Worm (Caenorhabditis elegans): Measurements from ENCODE around the gene F36H1.12.
A peak's percentile ranks its signal among the peaks of the same experiment; 100 is the strongest.

The F36H1.12 gene

DNA sequence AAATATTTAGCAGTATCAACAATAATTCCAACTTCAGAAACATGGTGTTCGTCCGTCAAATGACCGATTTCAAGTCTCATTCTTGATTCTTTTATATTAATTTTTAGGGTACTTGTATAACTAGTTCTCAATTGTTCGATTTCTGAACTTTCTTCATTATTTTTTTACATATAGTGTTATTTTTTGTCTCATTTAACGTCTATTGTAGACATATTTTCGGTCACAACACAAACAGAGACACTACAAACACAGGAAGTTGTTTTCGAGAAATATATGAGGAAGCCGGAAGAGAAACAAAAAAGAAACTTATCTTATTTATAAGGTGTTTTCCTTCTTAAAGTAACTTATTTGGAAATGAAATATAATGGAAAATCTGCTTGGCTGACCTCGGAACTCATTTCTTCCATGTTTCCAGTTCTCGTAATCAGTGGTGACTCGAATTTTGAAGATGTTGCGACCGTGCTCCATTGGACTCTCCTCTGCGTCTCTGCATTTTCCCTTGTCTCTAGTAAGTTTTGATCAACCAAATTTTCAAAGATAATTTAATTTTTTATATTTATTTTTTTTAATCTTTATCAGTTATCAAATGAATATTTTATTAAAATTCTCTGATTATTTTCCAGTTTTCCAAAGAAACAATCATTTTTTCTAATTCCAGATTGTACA, at the start of gene F36H1.12, which contains the start of gene lin-3:
TSS of gene F36H1.12 (minus strand) at position 51 of the 666 bp plus-strand sequence.
TSS of gene lin-3 (plus strand) at position 657 of the 666 bp plus-strand sequence.
- TF ChIP-seq grh-1 (GFP tag; IDR thresholded peaks at IDR 0.05) (no peak), zip-4 (GFP tag; optimal IDR thresholded peaks at IDR 0.05) (no peak), ztf-4 (tag; optimal IDR thresholded peaks at IDR 0.05) (no peak)

DNA sequence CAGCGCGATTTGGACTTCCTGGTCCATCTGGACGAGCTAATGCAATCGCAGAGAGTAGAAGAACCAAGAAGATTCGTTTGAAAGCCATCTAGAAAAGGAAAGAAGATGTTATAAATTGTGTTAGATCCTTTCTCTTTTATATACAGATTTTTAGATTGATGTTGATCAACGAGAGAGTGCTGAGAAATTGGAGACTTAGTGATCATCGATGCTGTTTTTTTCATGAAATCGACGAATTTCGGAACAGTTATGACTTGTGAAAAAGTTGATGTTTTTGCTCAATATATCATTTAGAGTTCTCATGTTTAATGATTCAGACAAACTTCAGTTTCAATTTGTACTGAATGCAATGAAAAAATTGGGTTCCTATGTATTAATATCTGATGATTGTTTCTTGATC, 49.1 kb upstream of the F36H1.12 start, which contains the start of gene srlf-17:
TSS of gene srlf-17 (minus strand) at position 101 of the 400 bp plus-strand sequence.
- TF ChIP-seq sox-4 (tag; optimal IDR thresholded peaks at IDR 0.05) (no peak), nhr-47 (tag; optimal IDR thresholded peaks at IDR 0.05) (no peak), nhr-71 (tag; optimal IDR thresholded peaks at IDR 0.05) (no peak)

DNA sequence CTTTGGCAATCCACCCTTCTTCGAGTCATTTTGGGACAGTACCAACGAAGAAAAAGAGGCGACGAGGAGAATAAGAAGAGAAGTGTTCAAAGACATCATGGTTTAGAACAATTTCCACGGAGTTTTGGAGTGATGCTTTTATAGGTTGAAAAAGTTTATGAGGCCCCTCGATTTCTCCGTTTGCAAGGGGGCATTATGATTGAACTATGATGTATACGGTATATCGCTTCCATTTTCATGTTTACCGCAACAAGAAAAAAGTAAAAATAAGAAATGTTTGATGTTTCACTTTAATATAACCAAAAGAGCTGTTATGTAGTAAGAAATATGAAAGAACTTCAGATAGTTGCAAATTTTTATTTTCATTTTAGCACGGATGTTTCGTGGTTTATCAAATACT, 47.9 kb upstream of the F36H1.12 start, which contains the start of gene srlf-18:
TSS of gene srlf-18 (minus strand) at position 101 of the 400 bp plus-strand sequence.
- TF ChIP-seq nhr-19 (GFP tag; conservative IDR thresholded peaks at IDR 0.05) (no peak), Y116A8C.19 (tag; optimal IDR thresholded peaks at IDR 0.05; ENCODE audit: borderline replicate concordance) (no peak), nhr-237 (tag; optimal IDR thresholded peaks at IDR 0.05) (no peak), fkh-8 (tag; optimal IDR thresholded peaks at IDR 0.05) (no peak), C16A3.4 (tag; optimal IDR thresholded peaks at IDR 0.05) (no peak)

DNA sequence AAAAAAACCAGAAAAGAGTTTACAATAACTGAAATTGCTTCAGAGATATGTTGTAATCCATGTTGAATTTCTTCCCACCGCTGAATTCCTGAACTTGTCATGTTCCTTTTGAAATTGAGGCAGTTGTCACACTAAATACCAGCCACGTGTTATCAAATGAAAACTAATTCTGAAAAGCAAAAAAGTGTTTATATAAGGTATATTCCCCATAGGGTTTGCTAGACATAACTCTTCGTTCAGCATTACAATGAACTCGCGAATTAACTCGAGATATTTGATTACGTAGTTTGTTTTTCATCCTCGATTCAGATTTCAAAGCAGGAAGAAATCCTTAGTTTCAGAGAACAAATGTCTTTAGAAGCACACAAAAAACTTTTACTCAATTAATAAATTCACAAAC, 46.8 kb upstream of the F36H1.12 start, which contains the start of gene str-3:
TSS of gene str-3 (minus strand) at position 101 of the 400 bp plus-strand sequence.
- no peak for TF ChIP-seq nhr-76 (tag; optimal IDR thresholded peaks at IDR 0.05)
- TF ChIP-seq unc-30 (tag; optimal IDR thresholded peaks at IDR 0.05) = no peak
- TF ChIP-seq lin-39 (tag; optimal IDR thresholded peaks at IDR 0.05) = no peak
- no peak for TF ChIP-seq ceh-90 (tag; optimal IDR thresholded peaks at IDR 0.05)
- no peak for TF ChIP-seq pax-3 (tag; optimal IDR thresholded peaks at IDR 0.05)
- TF ChIP-seq nhr-20 (tag; optimal IDR thresholded peaks at IDR 0.05) = no peak
- TF ChIP-seq ztf-4 (tag; optimal IDR thresholded peaks at IDR 0.05) = no peak
- TF ChIP-seq nhr-19 (GFP tag; conservative IDR thresholded peaks at IDR 0.05) = no peak
- TF ChIP-seq sup-37 (GFP tag; optimal IDR thresholded peaks at IDR 0.05) = no peak
- TF ChIP-seq tbx-2 (tag; optimal IDR thresholded peaks at IDR 0.05) = no peak

DNA sequence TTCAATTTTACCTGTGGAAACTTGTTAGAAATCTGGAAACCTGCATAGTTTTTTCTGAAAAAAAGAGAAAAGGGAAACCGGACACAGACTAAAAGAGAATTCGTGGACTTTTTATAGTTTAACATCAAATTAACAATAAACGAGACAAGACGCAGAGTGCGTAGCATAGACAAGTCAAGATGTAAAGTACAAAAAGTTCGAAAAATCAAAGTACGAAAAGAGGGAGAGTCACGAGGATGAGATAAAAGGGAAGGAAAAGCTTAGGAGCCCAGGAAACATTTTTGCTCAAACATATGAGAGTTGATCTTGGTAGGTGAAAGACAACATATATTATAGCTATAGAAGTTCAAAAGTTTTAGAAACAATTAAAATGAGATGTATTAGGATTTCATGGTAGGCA, 44.3 kb upstream of the F36H1.12 start, which contains the start of gene M7.12:
TSS of gene M7.12 (minus strand) at position 188 of the 400 bp plus-strand sequence.
- TF ChIP-seq sox-4 (tag; optimal IDR thresholded peaks at IDR 0.05) = no peak
- TF ChIP-seq nhr-20 (tag; optimal IDR thresholded peaks at IDR 0.05) = peak; percentile 47
- TF ChIP-seq ceh-8 (GFP tag; optimal IDR thresholded peaks at IDR 0.05) = no peak
- no peak for TF ChIP-seq sup-37 (GFP tag; optimal IDR thresholded peaks at IDR 0.05)
- no peak for TF ChIP-seq pax-3 (tag; optimal IDR thresholded peaks at IDR 0.05)
- peak; percentile 41 for TF ChIP-seq rnt-1 (tag; optimal IDR thresholded peaks at IDR 0.05)
- no peak for TF ChIP-seq jun-1 (tag; optimal IDR thresholded peaks at IDR 0.05)
- no peak for TF ChIP-seq lin-15B (tag; optimal IDR thresholded peaks at IDR 0.05)
- TF ChIP-seq lin-14 (GFP tag; optimal IDR thresholded peaks at IDR 0.05) = peak; percentile 63
- no peak for TF ChIP-seq zag-1 (tag; optimal IDR thresholded peaks at IDR 0.05)
- no peak for TF ChIP-seq irx-1 (tag; optimal IDR thresholded peaks at IDR 0.05)
- no peak for TF ChIP-seq tbx-2 (tag; optimal IDR thresholded peaks at IDR 0.05)
- TF ChIP-seq fkh-8 (tag; optimal IDR thresholded peaks at IDR 0.05) = peak; percentile 48
- TF ChIP-seq mef-2 (tag; optimal IDR thresholded peaks at IDR 0.05) = no peak
- no peak for TF ChIP-seq vab-15 (tag; optimal IDR thresholded peaks at IDR 0.05)
- TF ChIP-seq efl-3 (GFP tag; optimal IDR thresholded peaks at IDR 0.05) = no peak
- peak; percentile 54 for TF ChIP-seq dsc-1 (tag; optimal IDR thresholded peaks at IDR 0.05)
- no peak for TF ChIP-seq lin-13 (GFP tag; optimal IDR thresholded peaks at IDR 0.05)
- TF ChIP-seq swsn-7 (tag; optimal IDR thresholded peaks at IDR 0.05) = peak; percentile 20
- peak; percentile 1 for TF ChIP-seq xbp-1 (tag; optimal IDR thresholded peaks at IDR 0.05)
- no peak for TF ChIP-seq elt-3 (tag; optimal IDR thresholded peaks at IDR 0.05)
- TF ChIP-seq ceh-82 (tag; optimal IDR thresholded peaks at IDR 0.05) = peak in 1 of 3 experiments; percentile 7
- no peak for TF ChIP-seq lir-3 (tag; optimal IDR thresholded peaks at IDR 0.05; ENCODE audit: poor library complexity)
- TF ChIP-seq unc-30 (tag; optimal IDR thresholded peaks at IDR 0.05) = no peak
- TF ChIP-seq dpl-1 (GFP tag; optimal IDR thresholded peaks at IDR 0.05) = no peak
- TF ChIP-seq nhr-11 (tag; optimal IDR thresholded peaks at IDR 0.05) = no peak
- TF ChIP-seq Y116A8C.19 (tag; optimal IDR thresholded peaks at IDR 0.05; ENCODE audit: borderline replicate concordance) = no peak
- TF ChIP-seq unc-130 (tag; optimal IDR thresholded peaks at IDR 0.05) = no peak
- peak; percentile 37 for TF ChIP-seq snu-23 (GFP tag; optimal IDR thresholded peaks at IDR 0.05)
- no peak for TF ChIP-seq nhr-237 (tag; optimal IDR thresholded peaks at IDR 0.05)
- TF ChIP-seq lsy-2 (tag; optimal IDR thresholded peaks at IDR 0.05) = peak in 1 of 2 experiments; percentile 12
- TF ChIP-seq mdl-1 (tag; optimal IDR thresholded peaks at IDR 0.05) = no peak
